Worm (Caenorhabditis elegans) whole organism, L1 larva: ENCODE measurements around the gene ztf-20.

Source experiments
- C16A3.4 ChIP-seq: fragments of 150-350 bp; optimal IDR thresholded peaks from 2 replicates; lab custom pipeline; 2014; ENCODE audit warnings: missing biosample characterization, missing genetic modification characterization
- aha-1 ChIP-seq: fragments of 150-350 bp; optimal IDR thresholded peaks from 2 replicates; lab custom pipeline; 2014; ENCODE audit warnings: missing biosample characterization, missing genetic modification characterization
- aly-2 ChIP-seq: fragments of 150-350 bp; optimal IDR thresholded peaks from 2 replicates; lab custom pipeline; 2014; ENCODE audit warnings: missing biosample characterization, missing genetic modification characterization
- ama-1 ChIP-seq: fragments of 150-350 bp; optimal IDR thresholded peaks from 2 replicates; lab custom pipeline; 2014
- blmp-1 ChIP-seq: fragments of 150-350 bp; optimal IDR thresholded peaks from 2 replicates; lab custom pipeline; 2014; ENCODE audit warnings: missing biosample characterization, missing genetic modification characterization
- ceh-8 ChIP-seq: fragments of 200-800 bp; sonication (Bioruptor generic); optimal IDR thresholded peaks from 2 replicates; lab custom pipeline; 2018; ENCODE audit warnings: mild to moderate bottlenecking, missing genetic modification characterization, moderate library complexity, missing compliant biosample characterization
- ceh-90 ChIP-seq: sonication (generic microtip); optimal IDR thresholded peaks from 2 replicates; lab custom pipeline; 2016; ENCODE audit warnings: missing genetic modification characterization, missing compliant biosample characterization
- ces-1 ChIP-seq: fragments of 150-350 bp; optimal IDR thresholded peaks from 2 replicates; lab custom pipeline; 2014; ENCODE audit warnings: missing biosample characterization, missing genetic modification reagents, missing genetic modification characterization
- dsc-1 ChIP-seq: sonication (generic microtip); optimal IDR thresholded peaks from 2 replicates; lab custom pipeline; 2016; ENCODE audit warnings: mild to moderate bottlenecking, missing genetic modification characterization, missing compliant biosample characterization
- efl-1 ChIP-seq, 4 experiments: fragments of 150-350 bp; optimal IDR thresholded peaks in 3 of 4; peaks in 1 of 4; 1 replicate in 1 of 4; 2 replicates in 3 of 4; lab custom pipeline; 2014; ENCODE audit warnings: missing biosample characterization in 2 of 4, missing genetic modification characterization in 2 of 4, missing genetic modification reagents in 2 of 4
- egl-13 ChIP-seq: sonication (generic microtip); optimal IDR thresholded peaks from 2 replicates; lab custom pipeline; 2016; ENCODE audit warnings: missing genotype, missing genetic modification reagents, missing genetic modification characterization, missing compliant biosample characterization
- elt-2 ChIP-seq: sonication (generic microtip); optimal IDR thresholded peaks from 2 replicates; lab custom pipeline; 2016; ENCODE audit warnings: missing genetic modification characterization, mild to moderate bottlenecking, inconsistent platforms, missing compliant biosample characterization, missing genetic modification reagents
- elt-3 ChIP-seq, 6 experiments: fragments of 150-350 bp in 1 of 6; sonication (generic microtip); optimal IDR thresholded peaks; 2 replicates each; lab custom pipeline; 2017 to 2018; ENCODE audit warnings: missing biosample characterization in 6 of 6, missing genetic modification characterization in 6 of 6, inconsistent platforms in 1 of 6
- fkh-4 ChIP-seq: sonication (generic microtip); optimal IDR thresholded peaks from 2 replicates; lab custom pipeline; 2016; ENCODE audit warnings: missing compliant biosample characterization, missing genetic modification characterization, borderline replicate concordance
- fkh-8 ChIP-seq: sonication (generic microtip); optimal IDR thresholded peaks from 2 replicates; lab custom pipeline; 2016; ENCODE audit warnings: mild to moderate bottlenecking, missing genetic modification characterization, missing compliant biosample characterization
- fos-1 ChIP-seq: fragments of 150-350 bp; optimal IDR thresholded peaks from 2 replicates; lab custom pipeline; 2014; ENCODE audit warnings: missing biosample characterization, missing genetic modification characterization
- grh-1 ChIP-seq: fragments of 200-800 bp; sonication (Bioruptor generic); IDR thresholded peaks from 2 replicates; pipeline ENCODE4 v1.3.6; 2022; ENCODE audit warnings: missing genetic modification reagents, missing genetic modification characterization, missing compliant biosample characterization
- hlh-17 ChIP-seq: fragments of 200-800 bp; sonication (Bioruptor generic); optimal IDR thresholded peaks from 2 replicates; lab custom pipeline; 2018; ENCODE audit warnings: missing genetic modification characterization, mild to moderate bottlenecking, missing compliant biosample characterization, moderate library complexity, borderline replicate concordance
- hlh-4 ChIP-seq: sonication (generic microtip); optimal IDR thresholded peaks from 2 replicates; lab custom pipeline; 2016; ENCODE audit warnings: mild to moderate bottlenecking, missing genetic modification characterization, missing compliant biosample characterization
- irx-1 ChIP-seq: sonication (generic microtip); optimal IDR thresholded peaks from 2 replicates; lab custom pipeline; 2016; ENCODE audit warnings: missing genetic modification characterization, missing compliant biosample characterization
- isw-1 ChIP-seq: fragments of 200-800 bp; sonication (Bioruptor generic); IDR thresholded peaks from 2 replicates; pipeline ENCODE4 v1.3.6; 2022; ENCODE audit warnings: missing genetic modification characterization, missing compliant biosample characterization
- lin-13 ChIP-seq: fragments of 150-350 bp; optimal IDR thresholded peaks from 2 replicates; lab custom pipeline; 2014; ENCODE audit warnings: missing biosample characterization, missing genetic modification reagents, missing genetic modification characterization
- lin-35 ChIP-seq, 2 experiments: fragments of 150-350 bp; optimal IDR thresholded peaks; 2 replicates each; lab custom pipeline; 2014; ENCODE audit warnings: missing biosample characterization in 2 of 2, missing genetic modification characterization in 2 of 2, missing genetic modification reagents in 2 of 2
- lir-3 ChIP-seq: sonication (generic microtip); optimal IDR thresholded peaks from 2 replicates; lab custom pipeline; 2016; ENCODE audit warnings: mild to moderate bottlenecking, missing genetic modification characterization, moderate library complexity, missing compliant biosample characterization; ENCODE audit not compliant: poor library complexity
- lsy-2 ChIP-seq, 2 experiments: fragments of 150-350 bp; optimal IDR thresholded peaks; 2 replicates each; lab custom pipeline; 2014; ENCODE audit warnings: missing biosample characterization in 2 of 2, missing genetic modification characterization in 2 of 2
- mab-9 ChIP-seq: fragments of 200-800 bp; sonication (Bioruptor generic); IDR thresholded peaks from 2 replicates; pipeline ENCODE4 v1.3.6; 2022; ENCODE audit warnings: missing genetic modification reagents, missing genetic modification characterization, missing compliant biosample characterization
- mdl-1 ChIP-seq, 2 experiments: fragments of 150-350 bp; optimal IDR thresholded peaks; 2 replicates each; lab custom pipeline; 2014 to 2017; ENCODE audit warnings: missing biosample characterization in 2 of 2, missing genetic modification characterization in 2 of 2, inconsistent platforms in 1 of 2
- mep-1 ChIP-seq: fragments of 150-350 bp; optimal IDR thresholded peaks from 2 replicates; lab custom pipeline; 2014; ENCODE audit warnings: missing biosample characterization, missing genetic modification characterization
- nhr-12 ChIP-seq: sonication (generic microtip); optimal IDR thresholded peaks from 2 replicates; lab custom pipeline; 2017; ENCODE audit warnings: missing biosample characterization, missing genetic modification characterization
- nhr-237 ChIP-seq: fragments of 150-350 bp; optimal IDR thresholded peaks from 2 replicates; lab custom pipeline; 2014; ENCODE audit warnings: missing biosample characterization, missing genetic modification characterization
- nhr-28 ChIP-seq: fragments of 150-350 bp; optimal IDR thresholded peaks from 2 replicates; lab custom pipeline; 2014; ENCODE audit warnings: missing biosample characterization, missing genetic modification characterization
- nhr-76 ChIP-seq: sonication (generic microtip); optimal IDR thresholded peaks from 2 replicates; lab custom pipeline; 2017; ENCODE audit warnings: missing biosample characterization, missing genetic modification characterization
- nhr-77 ChIP-seq: fragments of 150-350 bp; optimal IDR thresholded peaks from 2 replicates; lab custom pipeline; 2014; ENCODE audit warnings: missing biosample characterization, missing genetic modification characterization
- nhr-84 ChIP-seq: sonication (generic microtip); optimal IDR thresholded peaks from 2 replicates; lab custom pipeline; 2017; ENCODE audit warnings: missing biosample characterization, missing genetic modification characterization
- nhr-85 ChIP-seq: sonication (generic microtip); peaks from one replicate; lab custom pipeline; 2016; ENCODE audit warnings: missing genetic modification characterization, inconsistent platforms, missing compliant biosample characterization
- rnt-1 ChIP-seq: sonication (generic microtip); optimal IDR thresholded peaks from 2 replicates; lab custom pipeline; 2016; ENCODE audit warnings: mild to moderate bottlenecking, missing genetic modification characterization, moderate library complexity, missing compliant biosample characterization
- sox-4 ChIP-seq: sonication (generic microtip); optimal IDR thresholded peaks from 2 replicates; lab custom pipeline; 2016; ENCODE audit warnings: missing genetic modification characterization, missing compliant biosample characterization
- tlp-1 ChIP-seq: fragments of 150-350 bp; optimal IDR thresholded peaks from 2 replicates; lab custom pipeline; 2014; ENCODE audit warnings: missing biosample characterization, missing genetic modification characterization
- vab-15 ChIP-seq: sonication (generic microtip); optimal IDR thresholded peaks from 2 replicates; lab custom pipeline; 2017; ENCODE audit warnings: missing genotype, mild to moderate bottlenecking, missing genetic modification characterization, missing compliant biosample characterization
- xbp-1 ChIP-seq: sonication (generic microtip); optimal IDR thresholded peaks from 2 replicates; lab custom pipeline; 2016; ENCODE audit warnings: missing genetic modification characterization, missing compliant biosample characterization
- zag-1 ChIP-seq: fragments of 150-350 bp; optimal IDR thresholded peaks from 2 replicates; lab custom pipeline; 2014; ENCODE audit warnings: missing biosample characterization, missing genetic modification characterization
- zip-4 ChIP-seq: fragments of 200-800 bp; sonication (Bioruptor generic); optimal IDR thresholded peaks from 2 replicates; lab custom pipeline; 2018; ENCODE audit warnings: mild to moderate bottlenecking, missing genetic modification characterization, moderate library complexity, missing compliant biosample characterization
- ztf-11 ChIP-seq, 2 experiments: sonication (generic microtip); optimal IDR thresholded peaks; 2 replicates each; lab custom pipeline; 2016 to 2017; ENCODE audit warnings: missing genetic modification characterization in 2 of 2, missing biosample characterization in 1 of 2, missing compliant biosample characterization in 1 of 2
- ztf-4 ChIP-seq: fragments of 150-350 bp; optimal IDR thresholded peaks from 2 replicates; lab custom pipeline; 2014; ENCODE audit warnings: missing biosample characterization, missing genetic modification characterization

The ztf-20 gene

DNA sequence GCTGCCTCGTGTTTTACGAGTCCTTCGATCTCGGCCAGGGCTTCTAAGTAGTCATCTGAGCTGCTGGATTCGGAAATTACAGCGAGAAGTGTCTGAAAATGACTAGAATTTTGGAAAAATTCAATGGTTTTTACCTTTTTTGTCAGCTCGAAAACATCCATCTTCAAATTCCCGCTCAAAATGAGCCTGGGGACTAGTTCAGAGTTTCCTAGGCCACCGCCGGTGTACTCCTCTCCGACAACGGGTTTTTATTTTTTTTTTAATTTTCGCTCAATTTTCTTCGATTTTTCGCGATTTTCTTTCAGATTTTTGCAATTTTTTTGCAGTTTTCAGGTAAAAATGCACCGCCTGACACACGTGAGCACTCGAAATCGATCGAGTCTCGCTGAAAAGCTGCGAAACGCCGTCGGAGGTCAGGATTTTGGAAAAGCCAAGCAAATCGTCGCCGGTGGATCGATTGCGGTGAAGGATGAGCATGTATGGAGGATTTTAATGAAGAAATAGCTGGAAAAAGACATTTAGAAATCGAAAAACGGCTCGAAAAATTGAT is 21.1 kb upstream of the ztf-20 start, which contains the start of the genes mrps-35 and sws-1 (continued):
- peak; percentile 94 for TF ChIP-seq lir-3 (tag; lab: Kevin White, UChicago)
- TF ChIP-seq nhr-12 (tag; lab: Kevin White, UChicago): no peak
- no peak for TF ChIP-seq nhr-76 (tag; lab: Kevin White, UChicago)
- TF ChIP-seq aha-1 (tag; lab: Kevin White, UChicago): no peak
- TF ChIP-seq C16A3.4 (tag; lab: Kevin White, UChicago): no peak
- peak; percentile 81 for TF ChIP-seq mab-9
- peak; percentile 99 for TF ChIP-seq rnt-1 (tag; lab: Kevin White, UChicago)
- no peak for TF ChIP-seq hlh-17
- TF ChIP-seq nhr-84 (tag; lab: Kevin White, UChicago): no peak
- peak; percentile 94 for TF ChIP-seq nhr-85 (tag; lab: Kevin White, UChicago)
- TF ChIP-seq ces-1: no peak
- no peak for TF ChIP-seq nhr-28
- peak; percentile 87 for TF ChIP-seq sox-4 (tag; lab: Kevin White, UChicago)
- TF ChIP-seq ama-1 (lab: Kevin White, UChicago): no peak
- peak; percentile 43 for TF ChIP-seq blmp-1
- TF ChIP-seq fos-1: peak; percentile 35
- peak; percentile 76 for TF ChIP-seq mep-1
- no peak for TF ChIP-seq tlp-1 (tag; lab: Kevin White, UChicago)
- TF ChIP-seq fkh-8 (tag; lab: Kevin White, UChicago): peak; percentile 76
- peak; percentile 69 for TF ChIP-seq lin-13 (GFP tag; lab: Kevin White, UChicago)
- TF ChIP-seq vab-15 (tag; lab: Kevin White, UChicago): peak; percentile 20
- peak; percentile 96 for TF ChIP-seq fkh-4 (tag; lab: Kevin White, UChicago)
- TF ChIP-seq aly-2 (tag; lab: Kevin White, UChicago): peak; percentile 0
- no peak for TF ChIP-seq ztf-4 (tag; lab: Kevin White, UChicago)
- peak; percentile 72 to 74 for TF ChIP-seq lsy-2 (tag; optimal IDR thresholded peaks at IDR 0.05; lab: Kevin White, UChicago)
- TF ChIP-seq ceh-90 (tag; lab: Kevin White, UChicago): peak; percentile 98
- peak; percentile 92 for TF ChIP-seq dsc-1 (tag; lab: Kevin White, UChicago)
- TF ChIP-seq efl-1 (optimal IDR thresholded peaks at IDR 0.05; lab: Kevin White, UChicago): peak; percentile 72 to 95
- peak; percentile 94 to 99 for TF ChIP-seq efl-1 (GFP tag; optimal IDR thresholded peaks at IDR 0.05 in 1 of 2; lab: Kevin White, UChicago)
- TF ChIP-seq ceh-8 (GFP tag; lab: Kevin White, UChicago): peak; percentile 76
- TF ChIP-seq irx-1 (tag; lab: Kevin White, UChicago): peak; percentile 95
- peak; percentile 82 for TF ChIP-seq xbp-1
- no peak for TF ChIP-seq zag-1 (tag; lab: Kevin White, UChicago)
- peak; percentile 56 for TF ChIP-seq hlh-4 (tag; lab: Kevin White, UChicago)
- TF ChIP-seq isw-1: peak; percentile 61
- no peak for TF ChIP-seq zip-4 (GFP tag; lab: Kevin White, UChicago)
- TF ChIP-seq elt-3 (tag; optimal IDR thresholded peaks at IDR 0.05; lab: Kevin White, UChicago): peak in 1 of 6 experiments; percentile 24
- peak; percentile 81 for TF ChIP-seq egl-13
- TF ChIP-seq nhr-237 (tag; lab: Kevin White, UChicago): no peak
- peak; percentile 91 to 94 for TF ChIP-seq lin-35 (GFP tag; optimal IDR thresholded peaks at IDR 0.05; lab: Kevin White, UChicago)
- TF ChIP-seq grh-1 (GFP tag; lab: Robert Waterston, UW): peak; percentile 69
- no peak for TF ChIP-seq nhr-77

DNA sequence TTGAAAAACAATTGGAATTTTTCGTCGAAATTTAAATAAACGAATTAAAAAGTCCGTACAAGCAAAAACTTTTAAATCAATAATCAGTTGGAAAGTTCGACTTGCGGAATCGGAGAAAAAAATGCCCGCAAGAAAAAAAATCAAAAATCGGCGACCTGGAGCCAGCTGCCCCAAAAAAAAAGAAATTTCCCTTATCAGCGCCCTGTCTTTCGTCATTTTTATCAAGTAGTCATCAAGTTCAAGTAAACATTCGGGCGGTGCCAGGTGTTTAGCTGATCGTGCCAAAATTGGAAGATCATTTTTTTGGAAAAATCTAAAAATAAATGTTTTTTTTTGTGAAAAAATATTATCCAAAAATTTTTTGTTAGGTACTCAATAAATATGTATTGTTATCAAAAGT is 18.3 kb upstream of the ztf-20 start:
- TF ChIP-seq hlh-4 (tag; lab: Kevin White, UChicago) (no peak), aly-2 (tag; lab: Kevin White, UChicago) (no peak), efl-1 (optimal IDR thresholded peaks at IDR 0.05; lab: Kevin White, UChicago) (no peak), efl-1 (GFP tag; optimal IDR thresholded peaks at IDR 0.05 in 1 of 2; lab: Kevin White, UChicago) (peak in 1 of 2 experiments; percentile 68), elt-2 (peak; percentile 32), mdl-1 (tag; optimal IDR thresholded peaks at IDR 0.05; lab: Kevin White, UChicago) (no peak), hlh-17 (no peak), ztf-11 (tag; optimal IDR thresholded peaks at IDR 0.05; lab: Kevin White, UChicago) (no peak)
